Fruit fly (Drosophila melanogaster) whole organism, embryonic: ENCODE measurements around the gene CG3534.
A peak's percentile ranks its signal among the peaks of the same experiment; 100 is the strongest.

ENCODE experiments used
- Bgb ChIP-seq: fragments of 200-800 bp; sonication (Bioruptor generic); IDR thresholded peaks from 2 replicates; pipeline ENCODE4 v1.3.6; 2022; ENCODE audit warnings: missing biosample characterization, missing genetic modification characterization; ENCODE audit not compliant: partially characterized antibody
- CG11398 ChIP-seq: fragments of 200-800 bp; sonication (Bioruptor generic); optimal IDR thresholded peaks from 2 replicates; lab custom pipeline; 2016; ENCODE audit warnings: missing biosample characterization, missing genetic modification characterization
- CG11695 ChIP-seq: fragments of 200-800 bp; sonication (Bioruptor generic); IDR thresholded peaks from 3 replicates; pipeline ENCODE4 v1.3.6; 2022; ENCODE audit warnings: missing biosample characterization, missing genetic modification characterization
- CG12236 ChIP-seq: fragments of 200-800 bp; sonication (Bioruptor generic); optimal IDR thresholded peaks from 2 replicates; lab custom pipeline; 2016; ENCODE audit warnings: missing biosample characterization, missing genetic modification characterization
- CG12299 ChIP-seq: fragments of 200-800 bp; sonication (Bioruptor generic); optimal IDR thresholded peaks from 2 replicates; lab custom pipeline; 2018; ENCODE audit warnings: missing biosample characterization, mild to moderate bottlenecking, missing genetic modification characterization
- CG13775 ChIP-seq: fragments of 200-800 bp; sonication (Bioruptor generic); optimal IDR thresholded peaks from 3 replicates; lab custom pipeline; 2017; ENCODE audit warnings: missing biosample characterization, mild to moderate bottlenecking, missing genetic modification characterization
- CG14441 ChIP-seq: fragments of 200-800 bp; sonication (Bioruptor generic); IDR thresholded peaks from 2 replicates; pipeline ENCODE4 v1.3.6; 2022; ENCODE audit warnings: missing biosample characterization, missing genetic modification characterization
- CG17802 ChIP-seq: fragments of 200-800 bp; sonication (Bioruptor generic); optimal IDR thresholded peaks from 2 replicates; lab custom pipeline; 2018; ENCODE audit warnings: missing biosample characterization, mild to moderate bottlenecking, missing genetic modification characterization, moderate library complexity
- CG2129 ChIP-seq: fragments of 200-800 bp; sonication (Bioruptor generic); IDR thresholded peaks from 2 replicates; pipeline ENCODE4 v1.3.6; 2022; ENCODE audit warnings: missing biosample characterization, missing genetic modification characterization; ENCODE audit not compliant: partially characterized antibody
- CG33213 ChIP-seq: fragments of 200-800 bp; sonication (Bioruptor generic); optimal IDR thresholded peaks from 3 replicates; lab custom pipeline; 2016; ENCODE audit warnings: missing biosample characterization, missing genetic modification characterization
- CG3726 ChIP-seq: fragments of 200-800 bp; sonication (Bioruptor generic); IDR thresholded peaks from 3 replicates; pipeline ENCODE4, ENCODE4 v1.3.6; 2022; ENCODE audit warnings: missing biosample characterization, missing genetic modification characterization
- CG4328 ChIP-seq: fragments of 200-800 bp; sonication (Bioruptor generic); optimal IDR thresholded peaks from 3 replicates; lab custom pipeline; 2017; ENCODE audit warnings: missing biosample characterization, missing genetic modification reagents, missing genetic modification characterization
- CG4360 ChIP-seq: fragments of 200-800 bp; sonication (Bioruptor generic); IDR thresholded peaks from 2 replicates; pipeline ENCODE4 v1.3.6; 2022; ENCODE audit warnings: missing biosample characterization, missing genetic modification characterization
- CG4707 ChIP-seq: fragments of 200-800 bp; sonication (Bioruptor generic); optimal IDR thresholded peaks from 2 replicates; lab custom pipeline; 2018; ENCODE audit warnings: missing biosample characterization, mild to moderate bottlenecking, missing genetic modification characterization, moderate library complexity
- CG5180 ChIP-seq: fragments of 200-800 bp; sonication (Bioruptor generic); optimal IDR thresholded peaks from 3 replicates; lab custom pipeline; 2017; ENCODE audit warnings: missing biosample characterization, missing genetic modification characterization, mild to moderate bottlenecking, moderate library complexity, missing genetic modification reagents
- CG6272 ChIP-seq: fragments of 200-800 bp; sonication (Bioruptor generic); IDR thresholded peaks from 2 replicates; pipeline ENCODE4 v1.3.6; 2022; ENCODE audit warnings: missing biosample characterization, missing genetic modification characterization
- CG6854 ChIP-seq: fragments of 200-800 bp; sonication (Bioruptor generic); optimal IDR thresholded peaks from 3 replicates; lab custom pipeline; 2017; ENCODE audit warnings: missing biosample characterization, mild to moderate bottlenecking, missing genetic modification characterization
- CG7271 ChIP-seq: fragments of 200-800 bp; sonication (Bioruptor generic); optimal IDR thresholded peaks from 2 replicates; lab custom pipeline; 2018; ENCODE audit warnings: missing biosample characterization, mild to moderate bottlenecking, missing genetic modification characterization, moderate library complexity
- CoRest ChIP-seq: fragments of 200-800 bp; sonication (Bioruptor generic); optimal IDR thresholded peaks from 3 replicates; lab custom pipeline; 2018; ENCODE audit warnings: missing biosample characterization, mild to moderate bottlenecking, missing genetic modification characterization, moderate library complexity
- D ChIP-seq, 2 experiments: fragments of 200-800 bp in 1 of 2; fragments of >200 bp in 1 of 2; sonication (Bioruptor generic) in 1 of 2; optimal IDR thresholded peaks; 2 replicates in 1 of 2; 3 replicates in 1 of 2; lab custom pipeline; 2017; ENCODE audit warnings: mild to moderate bottlenecking in 1 of 2, missing biosample characterization in 1 of 2, missing genetic modification characterization in 1 of 2, missing genetic modification reagents in 1 of 2
- Dp ChIP-seq: fragments of 200-800 bp; sonication (Bioruptor generic); optimal IDR thresholded peaks from 2 replicates; lab custom pipeline; 2018; ENCODE audit warnings: missing biosample characterization, mild to moderate bottlenecking, missing genetic modification characterization, moderate library complexity
- Dref ChIP-seq: fragments of 200-800 bp; sonication (Bioruptor generic); IDR thresholded peaks from 2 replicates; pipeline ENCODE4 v1.3.6; 2022; ENCODE audit warnings: missing biosample characterization, missing genetic modification characterization
- Drgx ChIP-seq: fragments of 200-800 bp; sonication (Bioruptor generic); IDR thresholded peaks from 2 replicates; pipeline ENCODE4 v1.3.6; 2022; ENCODE audit warnings: missing biosample characterization, missing genetic modification characterization
- Elba2 ChIP-seq: fragments of 200-800 bp; sonication (Bioruptor generic); optimal IDR thresholded peaks from 3 replicates; lab custom pipeline; 2016; ENCODE audit warnings: missing biosample characterization, missing genetic modification characterization
- Fer3 ChIP-seq: fragments of 200-800 bp; sonication (Bioruptor generic); optimal IDR thresholded peaks from 2 replicates; lab custom pipeline; 2018; ENCODE audit warnings: missing biosample characterization, mild to moderate bottlenecking, missing genetic modification characterization, moderate library complexity
- Gug ChIP-seq: fragments of 200-800 bp; sonication (Bioruptor generic); IDR thresholded peaks from 4 replicates; pipeline ENCODE4 v1.3.6; 2022; ENCODE audit warnings: missing biosample characterization, missing genetic modification characterization
- HLH3B ChIP-seq: fragments of 200-800 bp; sonication (Bioruptor generic); IDR thresholded peaks from 2 replicates; pipeline ENCODE4 v1.3.6; 2022; ENCODE audit warnings: missing biosample characterization, missing genetic modification characterization
- HLHmδ ChIP-seq: fragments of 200-800 bp; sonication (Bioruptor generic); optimal IDR thresholded peaks from 2 replicates; lab custom pipeline; 2018; ENCODE audit warnings: missing biosample characterization, mild to moderate bottlenecking, missing genetic modification characterization, moderate library complexity
- Lpt ChIP-seq: fragments of >200 bp; optimal IDR thresholded peaks from 2 replicates; lab custom pipeline; 2018; ENCODE audit warnings: missing biosample characterization, missing genetic modification characterization
- Mes4 ChIP-seq: fragments of 200-800 bp; sonication (Bioruptor generic); optimal IDR thresholded peaks from 2 replicates; lab custom pipeline; 2016; ENCODE audit warnings: missing biosample characterization, missing genetic modification characterization
- Pdp1 ChIP-seq, 2 experiments: fragments of 200-800 bp; sonication (Bioruptor generic); optimal IDR thresholded peaks; 3 replicates each; lab custom pipeline; 2016; ENCODE audit warnings: missing biosample characterization in 2 of 2, missing genetic modification characterization in 2 of 2, mild to moderate bottlenecking in 1 of 2, moderate library complexity in 1 of 2
- Xrp1 ChIP-seq: fragments of 200-800 bp; sonication (Bioruptor generic); IDR thresholded peaks from 2 replicates; pipeline ENCODE4 v1.3.6; 2022; ENCODE audit warnings: missing biosample characterization, missing genetic modification characterization
- ab ChIP-seq: fragments of 200-800 bp; sonication (Bioruptor generic); optimal IDR thresholded peaks from 2 replicates; lab custom pipeline; 2016; ENCODE audit warnings: missing biosample characterization, missing genetic modification characterization
- aop ChIP-seq: fragments of 200-800 bp; sonication (Bioruptor generic); IDR thresholded peaks from 2 replicates; pipeline ENCODE4 v1.3.6; 2022; ENCODE audit warnings: missing biosample characterization, missing genetic modification characterization
- bab2 ChIP-seq: fragments of 200-800 bp; sonication (Bioruptor generic); optimal IDR thresholded peaks from 2 replicates; lab custom pipeline; 2016; ENCODE audit warnings: missing biosample characterization, missing genetic modification characterization
- cas ChIP-seq: fragments of 200-800 bp; sonication (Bioruptor generic); IDR thresholded peaks from 2 replicates; pipeline ENCODE4 v1.3.6; 2022; ENCODE audit warnings: missing biosample characterization, missing genetic modification characterization
- disco-r ChIP-seq: fragments of 200-800 bp; sonication (Bioruptor generic); optimal IDR thresholded peaks from 2 replicates; lab custom pipeline; 2016; ENCODE audit warnings: missing biosample characterization, missing genetic modification characterization
- dmrt11E ChIP-seq: fragments of 200-800 bp; sonication (Bioruptor generic); optimal IDR thresholded peaks from 3 replicates; lab custom pipeline; 2018; ENCODE audit warnings: missing biosample characterization, mild to moderate bottlenecking, missing genetic modification characterization, moderate library complexity
- ro ChIP-seq: fragments of 200-800 bp; sonication (Bioruptor generic); IDR thresholded peaks from 2 replicates; pipeline ENCODE4 v1.3.6; 2022; ENCODE audit warnings: missing biosample characterization, missing genetic modification characterization
- sens ChIP-seq: fragments of 200-800 bp; sonication (Bioruptor generic); peaks from one replicate; lab custom pipeline; 2016; ENCODE audit warnings: missing biosample characterization, missing genetic modification characterization
- sima ChIP-seq: fragments of 200-800 bp; sonication (Bioruptor generic); optimal IDR thresholded peaks from 2 replicates; lab custom pipeline; 2016; ENCODE audit warnings: missing biosample characterization, missing genetic modification characterization
- sisA ChIP-seq: fragments of 200-800 bp; sonication (Bioruptor generic); IDR thresholded peaks from 2 replicates; pipeline ENCODE4 v1.3.6; 2022; ENCODE audit warnings: missing biosample characterization, missing genetic modification characterization
- slbo ChIP-seq: fragments of 200-800 bp; sonication (Bioruptor generic); IDR thresholded peaks from 2 replicates; pipeline ENCODE4 v1.3.6; 2022; ENCODE audit warnings: missing biosample characterization, missing genetic modification characterization
- stc ChIP-seq: fragments of 200-800 bp; sonication (Bioruptor generic); IDR thresholded peaks from 2 replicates; pipeline ENCODE4 v1.3.6; 2022; ENCODE audit warnings: missing biosample characterization, missing genetic modification characterization
- sug ChIP-seq: fragments of 200-800 bp; optimal IDR thresholded peaks from 2 replicates; lab custom pipeline; 2019; ENCODE audit warnings: missing biosample characterization, mild to moderate bottlenecking, missing genetic modification characterization, moderate library complexity
- tio ChIP-seq: fragments of 200-800 bp; sonication (Bioruptor generic); optimal IDR thresholded peaks from 2 replicates; lab custom pipeline; 2017; ENCODE audit warnings: missing biosample characterization, missing genetic modification characterization, inconsistent platforms
- unc-4 ChIP-seq: fragments of 200-800 bp; sonication (Bioruptor generic); IDR thresholded peaks from 2 replicates; pipeline ENCODE4 v1.3.6; 2022; ENCODE audit warnings: missing biosample characterization, missing genetic modification characterization; ENCODE audit not compliant: partially characterized antibody

Gene CG3534

DNA sequence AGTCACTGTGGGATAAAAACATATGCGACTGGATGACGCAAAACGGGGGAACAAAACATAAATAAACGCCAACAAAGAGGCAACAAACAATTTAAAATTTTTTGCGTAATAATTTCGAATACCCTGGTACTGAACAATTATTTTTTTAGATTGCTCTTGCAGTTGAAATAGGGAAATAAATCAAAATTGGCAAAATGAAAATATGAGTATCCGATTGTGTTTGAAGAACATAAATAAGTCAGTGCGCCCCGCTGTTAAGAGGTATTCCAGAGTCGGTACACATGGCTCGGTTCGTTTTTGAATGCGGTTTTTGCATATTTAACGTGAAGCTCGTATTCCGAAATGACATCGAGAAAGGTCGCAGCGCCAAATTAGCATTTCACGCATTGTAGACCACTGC lies 10.7 kb upstream of the CG3534 start (continued):
- peak; percentile 52 for TF ChIP-seq CG14441

dm6 chr3R:16986181-16987074 lies 9.8 kb upstream of the CG3534 start:
- peak; percentile 92 for TF ChIP-seq CoRest (tag; lab: Kevin White, UChicago)
- peak; percentile 72 for TF ChIP-seq CG12236 (GFP tag; lab: Kevin White, UChicago)
- peak; percentile 97 for TF ChIP-seq Drgx
- peak; percentile 91 for TF ChIP-seq aop (GFP tag; lab: Robert Waterston, UW)
- peak; percentile 63 for TF ChIP-seq CG4360
- TF ChIP-seq ro (GFP tag; lab: Robert Waterston, UW) = peak; percentile 84
- TF ChIP-seq sima (GFP tag; lab: Kevin White, UChicago) = peak; percentile 76
- TF ChIP-seq CG4328 (GFP tag; lab: Kevin White, UChicago) = peak; percentile 85
- TF ChIP-seq Lpt (GFP tag; lab: Kevin White, UChicago) = no peak
- peak; percentile 84 for TF ChIP-seq CG12299 (tag; lab: Kevin White, UChicago)
- peak; percentile 15 for TF ChIP-seq Dp (GFP tag; lab: Kevin White, UChicago)
- peak; percentile 90 for TF ChIP-seq Xrp1 (GFP tag; lab: Robert Waterston, UW)
- TF ChIP-seq CG5180 = peak; percentile 70
- peak; percentile 35 for TF ChIP-seq dmrt11E (tag; lab: Kevin White, UChicago)
- no peak for TF ChIP-seq unc-4 (GFP tag; lab: Robert Waterston, UW)
- peak; percentile 51 for TF ChIP-seq CG4707
- peak; percentile 91 for TF ChIP-seq ab (GFP tag; lab: Kevin White, UChicago)
- TF ChIP-seq CG11695 (GFP tag; lab: Robert Waterston, UW) = peak; percentile 94
- TF ChIP-seq CG11398 = peak; percentile 91
- TF ChIP-seq CG7271 (tag; lab: Kevin White, UChicago) = no peak
- TF ChIP-seq Gug (GFP tag; lab: Robert Waterston, UW) = peak; percentile 98
- no peak for TF ChIP-seq D (optimal IDR thresholded peaks at IDR 0.05; lab: Kevin White, UChicago)
- TF ChIP-seq D (GFP tag; optimal IDR thresholded peaks at IDR 0.05; lab: Kevin White, UChicago) = peak; percentile 45
- TF ChIP-seq CG17802 (tag; lab: Kevin White, UChicago) = peak; percentile 54
- peak; percentile 50; the same call in 1 of the 2 replicates for TF ChIP-seq Dref (GFP tag; lab: Robert Waterston, UW)
- peak; percentile 82 for TF ChIP-seq tio (GFP tag; lab: Kevin White, UChicago)
- peak; percentile 95 for TF ChIP-seq Fer3
- TF ChIP-seq Elba2 (GFP tag; lab: Kevin White, UChicago) = no peak
- peak; percentile 93 for TF ChIP-seq stc
- TF ChIP-seq Bgb (GFP tag; lab: Robert Waterston, UW) = 0 out of 2 replicates have a peak, but pooled peaks have one; percentile 14
- no peak for TF ChIP-seq HLHmδ (GFP tag; lab: Kevin White, UChicago)
- peak; percentile 97 for TF ChIP-seq bab2 (GFP tag; lab: Kevin White, UChicago)
- TF ChIP-seq disco-r = peak; percentile 87
- TF ChIP-seq Pdp1 (GFP tag; optimal IDR thresholded peaks at IDR 0.05; lab: Kevin White, UChicago) = peak; percentile 94 to 96
- peak; percentile 93 for TF ChIP-seq sens
- TF ChIP-seq Mes4 (GFP tag; lab: Kevin White, UChicago) = peak; percentile 81
- TF ChIP-seq CG6854 (GFP tag; lab: Kevin White, UChicago) = peak; percentile 84
- peak; percentile 86 for TF ChIP-seq CG3726 (GFP tag; lab: Robert Waterston, UW)
- TF ChIP-seq HLH3B = peak; percentile 88
- TF ChIP-seq sisA (GFP tag; lab: Robert Waterston, UW) = peak; percentile 93
- TF ChIP-seq CG6272 = peak; percentile 91
- TF ChIP-seq sug (tag; lab: Kevin White, UChicago) = peak; percentile 99
- peak; percentile 83 for TF ChIP-seq CG13775 (GFP tag; lab: Kevin White, UChicago)
- peak; percentile 89 for TF ChIP-seq CG33213 (GFP tag; lab: Kevin White, UChicago)
- peak; percentile 92 for TF ChIP-seq cas (GFP tag; lab: Robert Waterston, UW)
- no peak for TF ChIP-seq CG2129
- TF ChIP-seq slbo (GFP tag; lab: Robert Waterston, UW) = peak; percentile 99
